Worm (Caenorhabditis elegans): Measurements from ENCODE around the gene C16B8.3.

DNA sequence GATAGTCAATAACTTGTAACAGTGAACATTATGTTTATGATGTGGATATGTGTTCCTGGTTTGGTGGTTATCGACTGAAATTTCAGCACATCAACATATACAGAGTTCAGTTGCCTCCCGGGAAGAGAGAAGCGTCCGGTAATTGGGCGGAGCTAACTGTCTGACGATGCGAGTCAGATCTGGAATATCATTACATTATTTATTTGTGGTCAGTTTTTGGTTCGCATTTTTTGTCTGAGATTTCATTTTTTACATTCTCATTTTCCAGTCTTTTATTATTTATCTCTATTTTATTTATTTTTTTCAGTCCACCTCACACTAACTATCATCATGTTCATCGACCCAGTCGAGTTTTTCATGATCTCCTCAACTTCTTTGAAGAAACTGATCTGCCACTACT is 42.7 kb downstream of the C16B8.3 start, which contains the start of gene T22B2.1:
- TF ChIP-seq lin-40 (tag; optimal IDR thresholded peaks at IDR 0.05), result no peak
- TF ChIP-seq fkh-3 (tag; optimal IDR thresholded peaks at IDR 0.05), result no peak
- no peak for TF ChIP-seq F39B2.1 (GFP tag; IDR thresholded peaks at IDR 0.05)

Data from whole organism, young adult.